Fruit fly (Drosophila melanogaster): ENCODE data around the gene mthl5.

mthl5 gene

DNA sequence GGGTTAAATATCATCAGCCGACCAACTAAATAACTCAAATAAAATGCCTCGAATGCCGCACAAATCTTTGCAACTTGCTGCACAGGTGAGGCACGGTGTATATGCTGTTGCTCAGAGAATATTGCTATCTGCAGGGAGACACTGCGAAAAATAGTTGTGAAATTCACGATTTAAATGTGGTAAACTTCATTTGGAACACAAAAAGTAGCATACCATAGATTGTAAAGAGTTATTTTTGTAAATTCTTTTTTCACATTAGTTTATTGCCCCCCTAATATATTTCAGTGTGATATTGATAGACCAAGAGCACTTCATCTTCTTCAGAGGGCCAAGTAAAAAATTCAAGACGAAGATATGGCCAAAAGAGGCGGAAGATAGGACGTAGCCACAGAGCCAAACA, 33.6 kb upstream of the mthl5 start (continued):
- TF ChIP-seq CG32772 (GFP tag; IDR thresholded peaks at IDR 0.05) = 0 out of 2 replicates have a peak, but pooled peaks have one; percentile 23
- no peak for TF ChIP-seq ase (GFP tag; IDR thresholded peaks at IDR 0.05)
- TF ChIP-seq ara (GFP tag; IDR thresholded peaks at IDR 0.05) = no peak
- no peak for TF ChIP-seq CG11398 (GFP tag; optimal IDR thresholded peaks at IDR 0.05)
- TF ChIP-seq disco-r (GFP tag; optimal IDR thresholded peaks at IDR 0.05) = no peak
- no peak for TF ChIP-seq NK7.1 (GFP tag; optimal IDR thresholded peaks at IDR 0.05)
- no peak for TF ChIP-seq MTF-1 (GFP tag; optimal IDR thresholded peaks at IDR 0.05; ENCODE audit: borderline replicate concordance)
- TF ChIP-seq CG6683 (GFP tag; optimal IDR thresholded peaks at IDR 0.05) = no peak
- peak; percentile 40 for TF ChIP-seq nom (GFP tag; optimal IDR thresholded peaks at IDR 0.05)
- TF ChIP-seq tgo (GFP tag; IDR thresholded peaks at IDR 0.05) = peak; percentile 46; the same call in 2 of the 3 replicates
- TF ChIP-seq CG2712 (tag; optimal IDR thresholded peaks at IDR 0.05) = no peak
- TF ChIP-seq BtbVII (GFP tag; optimal IDR thresholded peaks at IDR 0.05) = peak; percentile 25
- TF ChIP-seq CG3995 (GFP tag; optimal IDR thresholded peaks at IDR 0.05) = no peak
- no peak for TF ChIP-seq ash1 (GFP tag; optimal IDR thresholded peaks at IDR 0.05)
- TF ChIP-seq repo (GFP tag; optimal IDR thresholded peaks at IDR 0.05) = no peak
- no peak for TF ChIP-seq CG7987 (GFP tag; optimal IDR thresholded peaks at IDR 0.05)
- TF ChIP-seq Ptx1 (GFP tag; IDR thresholded peaks at IDR 0.05) = peak; percentile 52
- TF ChIP-seq gsb (GFP tag; IDR thresholded peaks at IDR 0.05) = no peak
- TF ChIP-seq CG18599 (GFP tag; optimal IDR thresholded peaks at IDR 0.05) = peak; percentile 43
- no peak for TF ChIP-seq CG4617 (GFP tag; optimal IDR thresholded peaks at IDR 0.05; ENCODE audit: borderline replicate concordance)
- TF ChIP-seq CG31388 (GFP tag; optimal IDR thresholded peaks at IDR 0.05) = no peak
- no peak for TF ChIP-seq CG6175 (GFP tag; IDR thresholded peaks at IDR 0.05)
- no peak for TF ChIP-seq Doc2 (GFP tag; IDR thresholded peaks at IDR 0.05)
- TF ChIP-seq ato (GFP tag; IDR thresholded peaks at IDR 0.05; ENCODE audit: partially characterized antibody) = no peak
- TF ChIP-seq CG6854 (GFP tag; optimal IDR thresholded peaks at IDR 0.05) = no peak
- no peak for TF ChIP-seq CG12942 (GFP tag; optimal IDR thresholded peaks at IDR 0.05)
- no peak for TF ChIP-seq gsb-n (tag; optimal IDR thresholded peaks at IDR 0.05)
- no peak for TF ChIP-seq sug (tag; optimal IDR thresholded peaks at IDR 0.05)
- TF ChIP-seq hth (optimal IDR thresholded peaks at IDR 0.05) = no peak
- no peak for TF ChIP-seq CG8359 (GFP tag; optimal IDR thresholded peaks at IDR 0.05; ENCODE audit: borderline replicate concordance)
- TF ChIP-seq CG30431 (GFP tag; optimal IDR thresholded peaks at IDR 0.05) = no peak
- peak; percentile 31 for TF ChIP-seq Hmr (GFP tag; optimal IDR thresholded peaks at IDR 0.05)
- no peak for TF ChIP-seq Awh (GFP tag; IDR thresholded peaks at IDR 0.05)
- TF ChIP-seq lmd (GFP tag; IDR thresholded peaks at IDR 0.05) = peak; percentile 52; the same call in 1 of the 2 replicates
- TF ChIP-seq prd (optimal IDR thresholded peaks at IDR 0.05) = no peak
- peak; percentile 47; the same call in 1 of the 3 replicates for TF ChIP-seq prd (GFP tag; IDR thresholded peaks at IDR 0.05)
- TF ChIP-seq CG18476 (GFP tag; optimal IDR thresholded peaks at IDR 0.05) = no peak
- TF ChIP-seq CG10543 (GFP tag; optimal IDR thresholded peaks at IDR 0.05) = no peak
- no peak for TF ChIP-seq Poxn (GFP tag; IDR thresholded peaks at IDR 0.05)
- no peak for TF ChIP-seq danr (GFP tag; IDR thresholded peaks at IDR 0.05)
- TF ChIP-seq Hsf (GFP tag; optimal IDR thresholded peaks at IDR 0.05) = no peak
- no peak for TF ChIP-seq Mrtf (GFP tag; IDR thresholded peaks at IDR 0.05)
- no peak for TF ChIP-seq tin (GFP tag; optimal IDR thresholded peaks at IDR 0.05)
- no peak for TF ChIP-seq CG33213 (GFP tag; optimal IDR thresholded peaks at IDR 0.05)
- no peak for TF ChIP-seq Hand (GFP tag; optimal IDR thresholded peaks at IDR 0.05)
- TF ChIP-seq CG17385 (GFP tag; optimal IDR thresholded peaks at IDR 0.05) = peak; percentile 24
- TF ChIP-seq sr (GFP tag; IDR thresholded peaks at IDR 0.05) = no peak
- no peak for TF ChIP-seq slp2 (GFP tag; optimal IDR thresholded peaks at IDR 0.05)
- no peak for TF ChIP-seq usp (GFP tag; optimal IDR thresholded peaks at IDR 0.05)
- no peak for TF ChIP-seq CG17829 (tag; optimal IDR thresholded peaks at IDR 0.05)
- TF ChIP-seq grn (GFP tag; optimal IDR thresholded peaks at IDR 0.05) = no peak
- TF ChIP-seq klu (GFP tag; IDR thresholded peaks at IDR 0.05) = no peak
- no peak for TF ChIP-seq CG13894 (tag; optimal IDR thresholded peaks at IDR 0.05)

Measured in whole organism, embryonic.